Fruit fly (Drosophila melanogaster): Measurements from ENCODE around the gene Irk3.
A peak's percentile ranks its signal among the peaks of the same experiment; 100 is the strongest.

The Irk3 gene

DNA sequence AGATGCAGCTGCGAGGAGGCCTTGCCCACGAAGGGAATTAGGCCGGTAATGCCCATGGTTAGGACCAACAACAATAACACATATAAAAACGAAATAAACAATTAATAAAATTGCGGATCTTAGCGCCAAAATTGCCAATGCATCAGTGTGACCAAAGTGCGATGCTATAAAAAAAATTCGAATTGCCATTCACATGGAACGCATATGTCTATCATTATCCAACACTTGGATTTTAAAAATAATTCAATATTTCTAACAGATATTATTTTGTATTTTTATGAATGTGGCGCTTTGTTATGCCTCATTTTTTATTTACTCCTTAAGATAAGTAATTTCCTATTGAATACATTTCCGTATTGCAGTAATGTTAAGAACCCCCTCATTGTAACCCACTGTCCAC is 31.6 kb downstream of the Irk3 start, which contains the start of gene tos (continued):
- TF ChIP-seq CG32767 (GFP tag; IDR thresholded peaks at IDR 0.05): no peak
- no peak for TF ChIP-seq CG10959 (GFP tag; IDR thresholded peaks at IDR 0.05)
- TF ChIP-seq HmgD (GFP tag; optimal IDR thresholded peaks at IDR 0.05): no peak
- TF ChIP-seq Side (GFP tag; optimal IDR thresholded peaks at IDR 0.05): no peak
- TF ChIP-seq Neu2 (GFP tag; optimal IDR thresholded peaks at IDR 0.05; ENCODE audit: borderline replicate concordance): no peak
- TF ChIP-seq twi (tag; optimal IDR thresholded peaks at IDR 0.05): no peak
- no peak for TF ChIP-seq CG1024 (GFP tag; IDR thresholded peaks at IDR 0.05)
- TF ChIP-seq maf-S (GFP tag; optimal IDR thresholded peaks at IDR 0.05): no peak
- peak; percentile 47 for TF ChIP-seq trem (tag; optimal IDR thresholded peaks at IDR 0.05)
- TF ChIP-seq CG4617 (GFP tag; optimal IDR thresholded peaks at IDR 0.05; ENCODE audit: borderline replicate concordance): peak; percentile 53
- TF ChIP-seq Mrtf (GFP tag; IDR thresholded peaks at IDR 0.05): no peak
- TF ChIP-seq HLH4C (GFP tag; IDR thresholded peaks at IDR 0.05; ENCODE audit: partially characterized antibody): no peak
- TF ChIP-seq hbn (GFP tag; IDR thresholded peaks at IDR 0.05; ENCODE audit: partially characterized antibody): no peak
- TF ChIP-seq klu (GFP tag; IDR thresholded peaks at IDR 0.05): no peak
- no peak for TF ChIP-seq CG3163 (GFP tag; optimal IDR thresholded peaks at IDR 0.05)
- no peak for TF ChIP-seq CG10321 (GFP tag; IDR thresholded peaks at IDR 0.05)
- no peak for TF ChIP-seq CG17186 (GFP tag; optimal IDR thresholded peaks at IDR 0.05)
- TF ChIP-seq CG4328 (GFP tag; optimal IDR thresholded peaks at IDR 0.05): no peak
- TF ChIP-seq Blimp-1 (GFP tag; optimal IDR thresholded peaks at IDR 0.05): no peak
- TF ChIP-seq E2f2 (GFP tag; IDR thresholded peaks at IDR 0.05): peak; percentile 93
- no peak for TF ChIP-seq ab (GFP tag; optimal IDR thresholded peaks at IDR 0.05)
- no peak for TF ChIP-seq chm (GFP tag; IDR thresholded peaks at IDR 0.05)
- TF ChIP-seq vfl (GFP tag; optimal IDR thresholded peaks at IDR 0.05): no peak
- TF ChIP-seq lov (optimal IDR thresholded peaks at IDR 0.05): no peak
- TF ChIP-seq lov (GFP tag; IDR thresholded peaks at IDR 0.05): no peak
- no peak for TF ChIP-seq gt (GFP tag; IDR thresholded peaks at IDR 0.05)
- no peak for TF ChIP-seq Trl (optimal IDR thresholded peaks at IDR 0.05)
- TF ChIP-seq Trl (GFP tag; optimal IDR thresholded peaks at IDR 0.05): no peak
- no peak for TF ChIP-seq CG12942 (GFP tag; optimal IDR thresholded peaks at IDR 0.05)
- no peak for TF ChIP-seq org-1 (GFP tag; optimal IDR thresholded peaks at IDR 0.05)
- TF ChIP-seq sisA (GFP tag; IDR thresholded peaks at IDR 0.05): no peak
- TF ChIP-seq al (GFP tag; IDR thresholded peaks at IDR 0.05): no peak
- TF ChIP-seq so (GFP tag; IDR thresholded peaks at IDR 0.05): no peak
- TF ChIP-seq sob (GFP tag; IDR thresholded peaks at IDR 0.05): peak; percentile 42
- TF ChIP-seq Ravus (GFP tag; IDR thresholded peaks at IDR 0.05): no peak
- no peak for TF ChIP-seq sna (GFP tag; IDR thresholded peaks at IDR 0.05; ENCODE audit: partially characterized antibody)
- no peak for TF ChIP-seq CG17612 (GFP tag; IDR thresholded peaks at IDR 0.05)
- TF ChIP-seq bbx (GFP tag; IDR thresholded peaks at IDR 0.05; ENCODE audit: partially characterized antibody): no peak
- TF ChIP-seq Dll (GFP tag; IDR thresholded peaks at IDR 0.05; ENCODE audit: partially characterized antibody): no peak
- TF ChIP-seq CG14667 (GFP tag; IDR thresholded peaks at IDR 0.05): no peak
- no peak for TF ChIP-seq CG10565 (GFP tag; optimal IDR thresholded peaks at IDR 0.05)
- TF ChIP-seq Ets97D (GFP tag; optimal IDR thresholded peaks at IDR 0.05): peak; percentile 55
- TF ChIP-seq lola (GFP tag; optimal IDR thresholded peaks at IDR 0.05): no peak
- TF ChIP-seq usp (GFP tag; optimal IDR thresholded peaks at IDR 0.05): no peak
- TF ChIP-seq Six4 (GFP tag; optimal IDR thresholded peaks at IDR 0.05): no peak
- TF ChIP-seq mam (GFP tag; optimal IDR thresholded peaks at IDR 0.05): no peak
- no peak for TF ChIP-seq CHES-1-like (GFP tag; optimal IDR thresholded peaks at IDR 0.05)
- TF ChIP-seq CG17359 (tag; optimal IDR thresholded peaks at IDR 0.05): no peak
- no peak for TF ChIP-seq CG15696 (tag; optimal IDR thresholded peaks at IDR 0.05)
- TF ChIP-seq CG17385 (GFP tag; optimal IDR thresholded peaks at IDR 0.05): peak; percentile 57
- no peak for TF ChIP-seq bcd (GFP tag; optimal IDR thresholded peaks at IDR 0.05)
- no peak for TF ChIP-seq Dek (tag; optimal IDR thresholded peaks at IDR 0.05)
- TF ChIP-seq CG14441 (GFP tag; IDR thresholded peaks at IDR 0.05): no peak

Data from whole organism, embryonic.